Fruit fly (Drosophila melanogaster) whole organism, embryonic: ENCODE data around the gene CG42449.

Experiments used
- Ada2b ChIP-seq: fragments of 200-800 bp; sonication (Bioruptor generic); IDR thresholded peaks from 2 replicates; pipeline ENCODE4 v1.3.6; 2022; ENCODE audit warnings: missing biosample characterization, missing genetic modification characterization
- Antp ChIP-seq: fragments of 200-800 bp; sonication (Bioruptor generic); optimal IDR thresholded peaks from 3 replicates; lab custom pipeline; 2016; ENCODE audit warnings: missing biosample characterization, missing genetic modification characterization
- Asciz ChIP-seq: fragments of 200-800 bp; sonication (Bioruptor generic); optimal IDR thresholded peaks from 2 replicates; lab custom pipeline; 2017; ENCODE audit warnings: missing biosample characterization, mild to moderate bottlenecking, missing genetic modification characterization, missing genetic modification reagents
- B-H1 ChIP-seq: fragments of 200-800 bp; sonication (Bioruptor generic); IDR thresholded peaks from 3 replicates; pipeline ENCODE4 v1.3.6; 2022; ENCODE audit warnings: missing biosample characterization, missing genetic modification characterization
- BtbVII ChIP-seq: fragments of 200-800 bp; sonication (Bioruptor generic); optimal IDR thresholded peaks from 3 replicates; lab custom pipeline; 2017; ENCODE audit warnings: missing biosample characterization, mild to moderate bottlenecking, missing genetic modification characterization
- CG10543 ChIP-seq: fragments of 200-800 bp; sonication (Bioruptor generic); optimal IDR thresholded peaks from 3 replicates; lab custom pipeline; 2017; ENCODE audit warnings: missing biosample characterization, mild to moderate bottlenecking, missing genetic modification characterization, moderate library complexity
- CG11456 ChIP-seq: fragments of 200-800 bp; sonication (Bioruptor generic); IDR thresholded peaks from 3 replicates; pipeline ENCODE4 v1.3.6; 2022; ENCODE audit warnings: missing biosample characterization, missing genetic modification characterization
- CG12104 ChIP-seq: fragments of 200-800 bp; sonication (Bioruptor generic); optimal IDR thresholded peaks from 3 replicates; lab custom pipeline; 2016; ENCODE audit warnings: missing biosample characterization, missing genetic modification characterization
- CG13123 ChIP-seq: fragments of 200-800 bp; sonication (Bioruptor generic); optimal IDR thresholded peaks from 2 replicates; lab custom pipeline; 2016; ENCODE audit warnings: missing biosample characterization, missing genetic modification characterization
- CG14965 ChIP-seq: fragments of 200-800 bp; sonication (Bioruptor generic); optimal IDR thresholded peaks from 2 replicates; lab custom pipeline; 2016; ENCODE audit warnings: missing biosample characterization, missing genetic modification characterization, borderline replicate concordance
- CG1603 ChIP-seq: fragments of 200-800 bp; sonication (Bioruptor generic); optimal IDR thresholded peaks from 2 replicates; lab custom pipeline; 2019; ENCODE audit warnings: missing biosample characterization, mild to moderate bottlenecking, missing genetic modification characterization, moderate library complexity
- CG30403 ChIP-seq: fragments of 200-800 bp; sonication (Bioruptor generic); optimal IDR thresholded peaks from 3 replicates; lab custom pipeline; 2016; ENCODE audit warnings: missing biosample characterization, missing genetic modification characterization
- CG31224 ChIP-seq: fragments of 200-800 bp; sonication (Bioruptor generic); IDR thresholded peaks from 2 replicates; pipeline ENCODE4 v1.3.6; 2022; ENCODE audit warnings: missing biosample characterization, missing genetic modification characterization
- CG4282 ChIP-seq: fragments of 200-800 bp; sonication (Bioruptor generic); optimal IDR thresholded peaks from 2 replicates; lab custom pipeline; 2016; ENCODE audit warnings: missing biosample characterization, missing genetic modification characterization
- CG43689 ChIP-seq: fragments of 200-800 bp; sonication (Bioruptor generic); IDR thresholded peaks from 2 replicates; pipeline ENCODE4 v1.3.6; 2022; ENCODE audit warnings: missing biosample characterization, missing genetic modification characterization
- CG7745 ChIP-seq: fragments of 200-800 bp; sonication (Bioruptor generic); optimal IDR thresholded peaks from 2 replicates; lab custom pipeline; 2018; ENCODE audit warnings: missing biosample characterization, mild to moderate bottlenecking, missing genetic modification characterization, moderate library complexity
- CG8359 ChIP-seq: fragments of 200-800 bp; sonication (Bioruptor generic); optimal IDR thresholded peaks from 2 replicates; lab custom pipeline; 2017; ENCODE audit warnings: missing biosample characterization, mild to moderate bottlenecking, missing genetic modification characterization, borderline replicate concordance
- CHES-1-like ChIP-seq: fragments of 200-800 bp; sonication (Bioruptor generic); optimal IDR thresholded peaks from 2 replicates; lab custom pipeline; 2016; ENCODE audit warnings: missing biosample characterization, missing genetic modification characterization
- Camta ChIP-seq: fragments of 200-800 bp; sonication (Bioruptor generic); optimal IDR thresholded peaks from 2 replicates; lab custom pipeline; 2016; ENCODE audit warnings: missing biosample characterization, missing genetic modification characterization
- E2f2 ChIP-seq: fragments of 200-800 bp; sonication (Bioruptor generic); IDR thresholded peaks from 2 replicates; pipeline ENCODE4 v1.3.6; 2022; ENCODE audit warnings: missing biosample characterization, missing genetic modification characterization
- ERR ChIP-seq: fragments of 200-800 bp; sonication (Bioruptor generic); optimal IDR thresholded peaks from 2 replicates; lab custom pipeline; 2016; ENCODE audit warnings: missing biosample characterization, missing genetic modification characterization
- HLH4C ChIP-seq: fragments of 200-800 bp; sonication (Bioruptor generic); IDR thresholded peaks from 3 replicates; pipeline ENCODE4 v1.3.6; 2022; ENCODE audit warnings: missing biosample characterization, missing genetic modification characterization; ENCODE audit not compliant: partially characterized antibody
- Hand ChIP-seq: fragments of 200-800 bp; sonication (Bioruptor generic); optimal IDR thresholded peaks from 2 replicates; lab custom pipeline; 2017; ENCODE audit warnings: mild to moderate bottlenecking, missing biosample characterization, missing genetic modification reagents, missing genetic modification characterization
- Hr78 ChIP-seq, 2 experiments: fragments of 200-800 bp in 1 of 2; fragments of >200 bp in 1 of 2; sonication (Bioruptor generic) in 1 of 2; optimal IDR thresholded peaks; 2 replicates each; lab custom pipeline; 2017 to 2019; ENCODE audit warnings: missing biosample characterization in 2 of 2, missing genetic modification characterization in 2 of 2, mild to moderate bottlenecking in 1 of 2, moderate library complexity in 1 of 2
- Mad ChIP-seq: fragments of 200-800 bp; sonication (Bioruptor generic); optimal IDR thresholded peaks from 2 replicates; lab custom pipeline; 2016; ENCODE audit warnings: missing biosample characterization, missing genetic modification characterization
- Max ChIP-seq: fragments of 200-800 bp; sonication (Bioruptor generic); optimal IDR thresholded peaks from 2 replicates; lab custom pipeline; 2016; ENCODE audit warnings: missing biosample characterization, mild to moderate bottlenecking, missing genetic modification characterization
- Nf-YC ChIP-seq: fragments of 200-800 bp; optimal IDR thresholded peaks from 3 replicates; lab custom pipeline; 2019; ENCODE audit warnings: missing biosample characterization, mild to moderate bottlenecking, missing genetic modification characterization, moderate library complexity
- NfI ChIP-seq: fragments of 200-800 bp; sonication (Bioruptor generic); optimal IDR thresholded peaks from 3 replicates; lab custom pipeline; 2018; ENCODE audit warnings: missing biosample characterization, mild to moderate bottlenecking, missing genetic modification characterization, moderate library complexity
- Optix ChIP-seq: fragments of 200-800 bp; sonication (Bioruptor generic); IDR thresholded peaks from 3 replicates; pipeline ENCODE4 v1.3.6; 2022; ENCODE audit warnings: missing biosample characterization, missing genetic modification characterization
- Stat92E ChIP-seq, 3 experiments: fragments of >200 bp in 2 of 3; fragments of 200-800 bp in 1 of 3; sonication (Bioruptor generic) in 1 of 3; optimal IDR thresholded peaks; 2 replicates each; lab custom pipeline; 2017 to 2019; ENCODE audit warnings: missing biosample characterization in 3 of 3, missing genetic modification characterization in 3 of 3, mild to moderate bottlenecking in 1 of 3, moderate library complexity in 1 of 3
- Tbp ChIP-seq: fragments of >200 bp; optimal IDR thresholded peaks from 2 replicates; lab custom pipeline; 2018; ENCODE audit warnings: missing biosample characterization, missing genetic modification characterization
- az2 ChIP-seq: fragments of 200-800 bp; sonication (Bioruptor generic); optimal IDR thresholded peaks from 3 replicates; lab custom pipeline; 2016; ENCODE audit warnings: missing biosample characterization, missing genetic modification characterization
- br ChIP-seq: fragments of >200 bp; optimal IDR thresholded peaks from 2 replicates; lab custom pipeline; 2017
- caup ChIP-seq: fragments of 200-800 bp; sonication (Bioruptor generic); optimal IDR thresholded peaks from 3 replicates; lab custom pipeline; 2017; ENCODE audit warnings: missing biosample characterization, mild to moderate bottlenecking, missing genetic modification characterization, moderate library complexity; ENCODE audit not compliant: severe bottlenecking
- corto ChIP-seq: fragments of 200-800 bp; sonication (Bioruptor generic); optimal IDR thresholded peaks from 2 replicates; lab custom pipeline; 2016; ENCODE audit warnings: missing biosample characterization, mild to moderate bottlenecking, missing genetic modification characterization, moderate library complexity
- fu2 ChIP-seq: fragments of 200-800 bp; sonication (Bioruptor generic); optimal IDR thresholded peaks from 2 replicates; lab custom pipeline; 2016; ENCODE audit warnings: missing biosample characterization, missing genetic modification characterization
- hth ChIP-seq: fragments of >200 bp; optimal IDR thresholded peaks from 2 replicates; lab custom pipeline; 2017; ENCODE audit warnings: inconsistent platforms
- ind ChIP-seq: fragments of 200-800 bp; sonication (Bioruptor generic); optimal IDR thresholded peaks from 3 replicates; lab custom pipeline; 2016; ENCODE audit warnings: missing biosample characterization, missing genetic modification characterization
- pb ChIP-seq: fragments of 200-800 bp; sonication (Bioruptor generic); optimal IDR thresholded peaks from 3 replicates; lab custom pipeline; 2016; ENCODE audit warnings: missing biosample characterization, missing genetic modification characterization
- pros ChIP-seq: fragments of 200-800 bp; sonication (Bioruptor generic); optimal IDR thresholded peaks from 3 replicates; lab custom pipeline; 2019; ENCODE audit warnings: missing biosample characterization, mild to moderate bottlenecking, missing genetic modification characterization, moderate library complexity
- psq ChIP-seq: fragments of 200-800 bp; sonication (Bioruptor generic); optimal IDR thresholded peaks from 2 replicates; lab custom pipeline; 2017; ENCODE audit warnings: missing biosample characterization, missing genetic modification characterization
- salm ChIP-seq: fragments of 200-800 bp; sonication (Bioruptor generic); optimal IDR thresholded peaks from 2 replicates; lab custom pipeline; 2018; ENCODE audit warnings: missing biosample characterization, mild to moderate bottlenecking, missing genetic modification characterization
- sisA ChIP-seq: fragments of 200-800 bp; sonication (Bioruptor generic); IDR thresholded peaks from 2 replicates; pipeline ENCODE4 v1.3.6; 2022; ENCODE audit warnings: missing biosample characterization, missing genetic modification characterization
- sob ChIP-seq: fragments of 200-800 bp; sonication (Bioruptor generic); IDR thresholded peaks from 2 replicates; pipeline ENCODE4 v1.3.6; 2022; ENCODE audit warnings: missing biosample characterization, missing genetic modification characterization
- sr ChIP-seq: fragments of 200-800 bp; sonication (Bioruptor generic); IDR thresholded peaks from 3 replicates; pipeline ENCODE4 v1.3.6; 2022; ENCODE audit warnings: missing biosample characterization, missing genetic modification characterization
- tin ChIP-seq: fragments of 200-800 bp; sonication (Bioruptor generic); optimal IDR thresholded peaks from 3 replicates; lab custom pipeline; 2016; ENCODE audit warnings: missing biosample characterization, missing genetic modification characterization
- trem ChIP-seq: fragments of 200-800 bp; optimal IDR thresholded peaks from 3 replicates; lab custom pipeline; 2019; ENCODE audit warnings: missing biosample characterization, mild to moderate bottlenecking, missing genetic modification characterization, moderate library complexity
- z ChIP-seq: fragments of 200-800 bp; sonication (Bioruptor generic); IDR thresholded peaks from 3 replicates; pipeline ENCODE4 v1.3.6; 2022; ENCODE audit warnings: missing biosample characterization, missing genetic modification characterization
- zen ChIP-seq: fragments of 200-800 bp; sonication (Bioruptor generic); optimal IDR thresholded peaks from 3 replicates; lab custom pipeline; 2018; ENCODE audit warnings: missing biosample characterization, mild to moderate bottlenecking, missing genetic modification characterization, moderate library complexity
- zfh2 ChIP-seq: fragments of 200-800 bp; sonication (Bioruptor generic); optimal IDR thresholded peaks from 2 replicates; lab custom pipeline; 2016; ENCODE audit warnings: missing biosample characterization, missing genetic modification characterization

Gene CG42449

DNA sequence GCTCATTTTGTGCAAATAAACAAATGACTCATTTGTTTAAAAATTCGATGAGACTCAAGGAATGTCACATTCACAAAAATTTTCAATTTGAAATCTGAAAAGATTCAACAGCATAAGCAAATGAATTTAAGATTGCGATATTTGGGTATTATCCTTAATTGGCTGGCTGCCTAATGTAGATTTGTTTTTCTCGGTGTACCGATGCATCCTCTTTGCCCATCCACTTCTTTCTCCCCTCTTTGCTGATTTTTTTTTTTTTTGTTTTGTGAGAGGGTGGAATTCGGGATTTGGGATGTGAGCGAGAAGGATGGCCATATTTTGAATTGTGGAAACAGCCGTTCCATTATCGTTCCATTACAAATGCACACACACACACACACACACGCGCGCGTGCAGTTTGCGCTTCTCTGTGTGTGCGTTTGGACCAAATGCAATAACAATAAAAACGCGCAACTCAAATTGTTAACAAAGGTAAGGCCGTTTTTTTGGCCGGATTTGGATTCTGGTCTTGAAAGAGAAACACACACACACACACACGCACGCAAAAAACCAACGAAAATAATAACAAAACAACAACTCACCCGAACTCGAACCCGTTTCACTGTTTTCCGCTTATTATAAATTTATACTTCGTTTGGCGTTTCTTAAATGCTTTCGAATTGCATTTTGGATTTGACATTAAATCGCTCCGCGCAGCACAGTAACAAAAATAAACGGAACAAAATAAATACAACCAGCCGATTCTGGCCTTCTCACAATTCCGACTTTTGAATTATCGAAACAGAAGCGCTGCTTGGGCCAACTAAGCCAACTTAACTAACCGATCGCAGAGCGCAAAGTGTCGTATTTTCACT is 3.7 kb upstream of the CG42449 start (continued):
- no peak for TF ChIP-seq zfh2 (GFP tag; lab: Kevin White, UChicago)
- peak; percentile 22 for TF ChIP-seq ind
- TF ChIP-seq NfI (GFP tag; lab: Kevin White, UChicago), result no peak
- TF ChIP-seq z (GFP tag; lab: Robert Waterston, UW), result no peak
- TF ChIP-seq Stat92E (GFP tag; optimal IDR thresholded peaks at IDR 0.05; lab: Kevin White, UChicago), result no peak
- TF ChIP-seq pb (GFP tag; lab: Kevin White, UChicago), result no peak
- no peak for TF ChIP-seq CG7745
- no peak for TF ChIP-seq Hand (GFP tag; lab: Kevin White, UChicago)
- no peak for TF ChIP-seq pros (GFP tag; lab: Kevin White, UChicago)
- peak; percentile 55 for TF ChIP-seq CG30403 (GFP tag; lab: Kevin White, UChicago)
- no peak for TF ChIP-seq CG10543 (GFP tag; lab: Kevin White, UChicago)
- TF ChIP-seq Asciz (GFP tag; lab: Kevin White, UChicago), result peak; percentile 47
- TF ChIP-seq Camta, result peak; percentile 18
- TF ChIP-seq trem (tag; lab: Kevin White, UChicago), result peak; percentile 48
- TF ChIP-seq br (lab: Kevin White, UChicago), result no peak
- no peak for TF ChIP-seq CG4282 (GFP tag; lab: Kevin White, UChicago)
- TF ChIP-seq CHES-1-like, result no peak
- no peak for TF ChIP-seq fu2 (GFP tag; lab: Kevin White, UChicago)
- no peak for TF ChIP-seq corto (GFP tag; lab: Kevin White, UChicago)
- no peak for TF ChIP-seq CG43689 (GFP tag; lab: Robert Waterston, UW)
- peak; percentile 26 for TF ChIP-seq psq (GFP tag; lab: Kevin White, UChicago)
- TF ChIP-seq CG13123, result peak; percentile 4
- no peak for TF ChIP-seq Hr78 (GFP tag; optimal IDR thresholded peaks at IDR 0.05; lab: Kevin White, UChicago)
- no peak for TF ChIP-seq BtbVII (GFP tag; lab: Kevin White, UChicago)
- TF ChIP-seq Max (GFP tag; lab: Kevin White, UChicago), result peak; percentile 8
- TF ChIP-seq sr (GFP tag; lab: Robert Waterston, UW), result no peak
- TF ChIP-seq Ada2b (GFP tag; lab: Robert Waterston, UW), result no peak
- no peak for TF ChIP-seq HLH4C
- no peak for TF ChIP-seq CG14965
- no peak for TF ChIP-seq Tbp (GFP tag; lab: Kevin White, UChicago)
- no peak for TF ChIP-seq CG8359 (GFP tag; lab: Kevin White, UChicago)
- peak; percentile 57 for TF ChIP-seq tin (GFP tag; lab: Kevin White, UChicago)
- no peak for TF ChIP-seq CG12104
- peak; percentile 37 for TF ChIP-seq zen (tag; lab: Kevin White, UChicago)
- TF ChIP-seq az2 (GFP tag; lab: Kevin White, UChicago), result peak; percentile 40
- TF ChIP-seq CG1603, result peak; percentile 58
- no peak for TF ChIP-seq CG31224
- no peak for TF ChIP-seq caup (GFP tag; lab: Kevin White, UChicago)
- peak; percentile 9 for TF ChIP-seq Mad (GFP tag; lab: Kevin White, UChicago)
- TF ChIP-seq Nf-YC (tag; lab: Kevin White, UChicago), result no peak
- TF ChIP-seq salm (tag; lab: Kevin White, UChicago), result no peak
- peak; percentile 54; the same call in 1 of the 2 replicates for TF ChIP-seq sisA (GFP tag; lab: Robert Waterston, UW)
- TF ChIP-seq CG11456 (GFP tag; lab: Robert Waterston, UW), result no peak
- peak; percentile 12; the same call in 1 of the 2 replicates for TF ChIP-seq E2f2 (GFP tag; lab: Robert Waterston, UW)
- no peak for TF ChIP-seq hth (lab: Kevin White, UChicago)
- TF ChIP-seq B-H1 (GFP tag; lab: Robert Waterston, UW), result 0 out of 3 replicates have a peak, but pooled peaks have one; percentile 20
- TF ChIP-seq Optix (GFP tag; lab: Robert Waterston, UW), result peak; percentile 37; the same call in 1 of the 3 replicates
- TF ChIP-seq Antp, result peak; percentile 51
- no peak for TF ChIP-seq ERR
- TF ChIP-seq sob (GFP tag; lab: Robert Waterston, UW), result no peak
